Fruit fly (Drosophila melanogaster) whole organism, embryonic: ENCODE results near the gene CG15170.

ENCODE experiments used
- Aef1 ChIP-seq: fragments of 200-800 bp; sonication (Bioruptor generic); IDR thresholded peaks from 3 replicates; pipeline ENCODE4 v1.3.6; 2022; ENCODE audit warnings: missing biosample characterization, missing genetic modification characterization
- B-H1 ChIP-seq: fragments of 200-800 bp; sonication (Bioruptor generic); IDR thresholded peaks from 3 replicates; pipeline ENCODE4 v1.3.6; 2022; ENCODE audit warnings: missing biosample characterization, missing genetic modification characterization
- Bdp1 ChIP-seq: fragments of 200-800 bp; sonication (Bioruptor generic); optimal IDR thresholded peaks from 3 replicates; lab custom pipeline; 2016; ENCODE audit warnings: missing biosample characterization, missing genetic modification characterization
- Bgb ChIP-seq: fragments of 200-800 bp; sonication (Bioruptor generic); IDR thresholded peaks from 2 replicates; pipeline ENCODE4 v1.3.6; 2022; ENCODE audit warnings: missing biosample characterization, missing genetic modification characterization; ENCODE audit not compliant: partially characterized antibody
- CG10959 ChIP-seq: fragments of 200-800 bp; sonication (Bioruptor generic); IDR thresholded peaks from 2 replicates; pipeline ENCODE4 v1.3.6; 2022; ENCODE audit warnings: missing biosample characterization, missing genetic modification characterization
- CG11085 ChIP-seq: fragments of 200-800 bp; sonication (Bioruptor generic); IDR thresholded peaks from 2 replicates; pipeline ENCODE4 v1.3.6; 2022; ENCODE audit warnings: missing biosample characterization, missing genetic modification characterization
- CG12104 ChIP-seq: fragments of 200-800 bp; sonication (Bioruptor generic); optimal IDR thresholded peaks from 3 replicates; lab custom pipeline; 2016; ENCODE audit warnings: missing biosample characterization, missing genetic modification characterization
- CG14014 ChIP-seq: fragments of 200-800 bp; sonication (Bioruptor generic); IDR thresholded peaks from 2 replicates; pipeline ENCODE4 v1.3.6; 2022; ENCODE audit warnings: missing biosample characterization, missing genetic modification characterization
- CG14441 ChIP-seq: fragments of 200-800 bp; sonication (Bioruptor generic); IDR thresholded peaks from 2 replicates; pipeline ENCODE4 v1.3.6; 2022; ENCODE audit warnings: missing biosample characterization, missing genetic modification characterization
- CG14667 ChIP-seq: fragments of 200-800 bp; sonication (Bioruptor generic); IDR thresholded peaks from 2 replicates; pipeline ENCODE4 v1.3.6; 2022; ENCODE audit warnings: missing biosample characterization, missing genetic modification characterization
- CG14860 ChIP-seq: fragments of 200-800 bp; sonication (Bioruptor generic); IDR thresholded peaks from 3 replicates; pipeline ENCODE4 v1.3.6; 2022; ENCODE audit warnings: missing biosample characterization, missing genetic modification characterization; ENCODE audit not compliant: partially characterized antibody
- CG15601 ChIP-seq: fragments of 200-800 bp; sonication (Bioruptor generic); optimal IDR thresholded peaks from 3 replicates; lab custom pipeline; 2019; ENCODE audit warnings: missing biosample characterization, mild to moderate bottlenecking, missing genetic modification characterization, moderate library complexity
- CG2120 ChIP-seq: fragments of 200-800 bp; sonication (Bioruptor generic); optimal IDR thresholded peaks from 3 replicates; lab custom pipeline; 2016; ENCODE audit warnings: missing biosample characterization, missing genetic modification characterization
- CG2199 ChIP-seq: fragments of 200-800 bp; sonication (Bioruptor generic); IDR thresholded peaks from 3 replicates; pipeline ENCODE4 v1.3.6; 2022; ENCODE audit warnings: missing biosample characterization, missing genetic modification characterization
- CG2889 ChIP-seq: fragments of 200-800 bp; sonication (Bioruptor generic); IDR thresholded peaks from 3 replicates; pipeline ENCODE4 v1.3.6; 2022; ENCODE audit warnings: missing biosample characterization, missing genetic modification characterization
- CG3407 ChIP-seq: fragments of 200-800 bp; sonication (Bioruptor generic); optimal IDR thresholded peaks from 2 replicates; lab custom pipeline; 2018; ENCODE audit warnings: missing biosample characterization, mild to moderate bottlenecking, missing genetic modification characterization
- CG6175 ChIP-seq: fragments of 200-800 bp; sonication (Bioruptor generic); IDR thresholded peaks from 3 replicates; pipeline ENCODE4 v1.3.6; 2022; ENCODE audit warnings: missing biosample characterization, missing genetic modification characterization
- CG6272 ChIP-seq: fragments of 200-800 bp; sonication (Bioruptor generic); IDR thresholded peaks from 2 replicates; pipeline ENCODE4 v1.3.6; 2022; ENCODE audit warnings: missing biosample characterization, missing genetic modification characterization
- CG6813 ChIP-seq: fragments of 200-800 bp; sonication (Bioruptor generic); optimal IDR thresholded peaks from 2 replicates; lab custom pipeline; 2017; ENCODE audit warnings: missing biosample characterization, missing genetic modification characterization, mild to moderate bottlenecking, moderate library complexity, missing genetic modification reagents
- Camta ChIP-seq: fragments of 200-800 bp; sonication (Bioruptor generic); optimal IDR thresholded peaks from 2 replicates; lab custom pipeline; 2016; ENCODE audit warnings: missing biosample characterization, missing genetic modification characterization
- Dad ChIP-seq: fragments of 200-800 bp; sonication (Bioruptor generic); optimal IDR thresholded peaks from 3 replicates; lab custom pipeline; 2016; ENCODE audit warnings: missing biosample characterization, missing genetic modification characterization
- Dek ChIP-seq: fragments of 200-800 bp; sonication (Bioruptor generic); optimal IDR thresholded peaks from 3 replicates; lab custom pipeline; 2019; ENCODE audit warnings: missing biosample characterization, mild to moderate bottlenecking, missing genetic modification characterization, moderate library complexity
- Dip3 ChIP-seq: fragments of 200-800 bp; sonication (Bioruptor generic); optimal IDR thresholded peaks from 3 replicates; lab custom pipeline; 2016; ENCODE audit warnings: missing biosample characterization, missing genetic modification characterization
- Ets65A ChIP-seq: fragments of 200-800 bp; sonication (Bioruptor generic); peaks from one replicate; lab custom pipeline; 2016; ENCODE audit warnings: missing biosample characterization, missing genetic modification characterization
- Gsc ChIP-seq: fragments of 200-800 bp; sonication (Bioruptor generic); IDR thresholded peaks from 2 replicates; pipeline ENCODE4 v1.3.6; 2022; ENCODE audit warnings: missing biosample characterization, missing genetic modification characterization
- Hand ChIP-seq: fragments of 200-800 bp; sonication (Bioruptor generic); optimal IDR thresholded peaks from 2 replicates; lab custom pipeline; 2017; ENCODE audit warnings: mild to moderate bottlenecking, missing biosample characterization, missing genetic modification reagents, missing genetic modification characterization
- Hr78 ChIP-seq, 2 experiments: fragments of 200-800 bp in 1 of 2; fragments of >200 bp in 1 of 2; sonication (Bioruptor generic) in 1 of 2; optimal IDR thresholded peaks; 2 replicates each; lab custom pipeline; 2017 to 2019; ENCODE audit warnings: missing biosample characterization in 2 of 2, missing genetic modification characterization in 2 of 2, mild to moderate bottlenecking in 1 of 2, moderate library complexity in 1 of 2
- Jarid2 ChIP-seq: fragments of 200-800 bp; sonication (Bioruptor generic); optimal IDR thresholded peaks from 3 replicates; lab custom pipeline; 2017; ENCODE audit warnings: mild to moderate bottlenecking, missing biosample characterization, missing genetic modification reagents, missing genetic modification characterization
- Lhr ChIP-seq: fragments of 200-800 bp; sonication (Bioruptor generic); optimal IDR thresholded peaks from 3 replicates; lab custom pipeline; 2017; ENCODE audit warnings: mild to moderate bottlenecking, missing biosample characterization, missing genetic modification reagents, missing genetic modification characterization
- Sin3A ChIP-seq: fragments of >200 bp; optimal IDR thresholded peaks from 2 replicates; lab custom pipeline; 2018
- ara ChIP-seq: fragments of 200-800 bp; sonication (Bioruptor generic); IDR thresholded peaks from 2 replicates; pipeline ENCODE4 v1.3.6; 2022; ENCODE audit warnings: missing biosample characterization, missing genetic modification characterization
- bsh ChIP-seq, 2 experiments: fragments of 200-800 bp; sonication (Bioruptor generic); optimal IDR thresholded peaks; 2 replicates each; lab custom pipeline; 2017 to 2018; ENCODE audit warnings: mild to moderate bottlenecking in 2 of 2, missing biosample characterization in 2 of 2, missing genetic modification characterization in 2 of 2, moderate library complexity in 1 of 2
- dm ChIP-seq: fragments of 200-800 bp; sonication (Bioruptor generic); optimal IDR thresholded peaks from 3 replicates; lab custom pipeline; 2016; ENCODE audit warnings: missing biosample characterization, missing genetic modification characterization
- dpn ChIP-seq, 2 experiments: fragments of 200-800 bp; sonication (Bioruptor generic); optimal IDR thresholded peaks; 3 replicates each; lab custom pipeline; 2016; ENCODE audit warnings: missing biosample characterization in 2 of 2, missing genetic modification characterization in 2 of 2
- dysf ChIP-seq: fragments of 200-800 bp; sonication (Bioruptor generic); IDR thresholded peaks from 3 replicates; pipeline ENCODE4 v1.3.6; 2022; ENCODE audit warnings: missing biosample characterization, missing genetic modification characterization
- fd102C ChIP-seq: fragments of 200-800 bp; sonication (Bioruptor generic); optimal IDR thresholded peaks from 2 replicates; lab custom pipeline; 2018; ENCODE audit warnings: missing biosample characterization, mild to moderate bottlenecking, missing genetic modification characterization, moderate library complexity
- gem ChIP-seq: fragments of 200-800 bp; sonication (Bioruptor generic); optimal IDR thresholded peaks from 2 replicates; lab custom pipeline; 2019; ENCODE audit warnings: missing biosample characterization, mild to moderate bottlenecking, missing genetic modification characterization, moderate library complexity
- gt ChIP-seq: fragments of 200-800 bp; sonication (Bioruptor generic); IDR thresholded peaks from 2 replicates; pipeline ENCODE4 v1.3.6; 2022; ENCODE audit warnings: missing biosample characterization, missing genetic modification characterization
- h ChIP-seq: fragments of >200 bp; optimal IDR thresholded peaks from 2 replicates; lab custom pipeline; 2017
- jumu ChIP-seq: fragments of 200-800 bp; sonication (Bioruptor generic); optimal IDR thresholded peaks from 3 replicates; lab custom pipeline; 2016; ENCODE audit warnings: missing biosample characterization, missing genetic modification characterization
- maf-S ChIP-seq: fragments of 200-800 bp; sonication (Bioruptor generic); optimal IDR thresholded peaks from 2 replicates; lab custom pipeline; 2016; ENCODE audit warnings: missing biosample characterization, missing genetic modification characterization
- mirr ChIP-seq: fragments of 200-800 bp; sonication (Bioruptor generic); optimal IDR thresholded peaks from 3 replicates; lab custom pipeline; 2018; ENCODE audit warnings: missing biosample characterization, mild to moderate bottlenecking, missing genetic modification characterization
- nerfin-1 ChIP-seq: fragments of 200-800 bp; sonication (Bioruptor generic); optimal IDR thresholded peaks from 3 replicates; lab custom pipeline; 2019; ENCODE audit warnings: missing biosample characterization, mild to moderate bottlenecking, missing genetic modification characterization, moderate library complexity
- pan ChIP-seq, 4 experiments: fragments of >200 bp in 3 of 4; fragments of 200-800 bp in 1 of 4; sonication (Bioruptor generic) in 1 of 4; optimal IDR thresholded peaks in 3 of 4; IDR thresholded peaks in 1 of 4; 2 replicates each; pipeline versions ENCODE4 v1.3.6 to Lab custom; 2017 to 2022; ENCODE audit warnings: missing biosample characterization in 2 of 4, missing genetic modification characterization in 2 of 4, mixed read lengths in 1 of 4
- pb ChIP-seq: fragments of 200-800 bp; sonication (Bioruptor generic); optimal IDR thresholded peaks from 3 replicates; lab custom pipeline; 2016; ENCODE audit warnings: missing biosample characterization, missing genetic modification characterization
- repo ChIP-seq: fragments of 200-800 bp; sonication (Bioruptor generic); optimal IDR thresholded peaks from 2 replicates; lab custom pipeline; 2016; ENCODE audit warnings: missing biosample characterization, missing genetic modification characterization
- ro ChIP-seq: fragments of 200-800 bp; sonication (Bioruptor generic); IDR thresholded peaks from 2 replicates; pipeline ENCODE4 v1.3.6; 2022; ENCODE audit warnings: missing biosample characterization, missing genetic modification characterization
- sc ChIP-seq, 3 experiments: fragments of >200 bp in 2 of 3; fragments of 200-800 bp in 1 of 3; sonication (Bioruptor generic) in 1 of 3; optimal IDR thresholded peaks; 2 replicates in 2 of 3; 3 replicates in 1 of 3; lab custom pipeline; 2017; ENCODE audit warnings: mild to moderate bottlenecking in 1 of 3, missing biosample characterization in 1 of 3, missing genetic modification characterization in 1 of 3, missing genetic modification reagents in 1 of 3
- tap ChIP-seq: fragments of 200-800 bp; optimal IDR thresholded peaks from 3 replicates; lab custom pipeline; 2019; ENCODE audit warnings: missing biosample characterization, mild to moderate bottlenecking, missing genetic modification characterization, moderate library complexity
- vnd ChIP-seq: fragments of 200-800 bp; sonication (Bioruptor generic); IDR thresholded peaks from 3 replicates; pipeline ENCODE4 v1.3.6; 2022; ENCODE audit warnings: missing biosample characterization, missing genetic modification characterization; ENCODE audit not compliant: partially characterized antibody

The CG15170 gene

DNA sequence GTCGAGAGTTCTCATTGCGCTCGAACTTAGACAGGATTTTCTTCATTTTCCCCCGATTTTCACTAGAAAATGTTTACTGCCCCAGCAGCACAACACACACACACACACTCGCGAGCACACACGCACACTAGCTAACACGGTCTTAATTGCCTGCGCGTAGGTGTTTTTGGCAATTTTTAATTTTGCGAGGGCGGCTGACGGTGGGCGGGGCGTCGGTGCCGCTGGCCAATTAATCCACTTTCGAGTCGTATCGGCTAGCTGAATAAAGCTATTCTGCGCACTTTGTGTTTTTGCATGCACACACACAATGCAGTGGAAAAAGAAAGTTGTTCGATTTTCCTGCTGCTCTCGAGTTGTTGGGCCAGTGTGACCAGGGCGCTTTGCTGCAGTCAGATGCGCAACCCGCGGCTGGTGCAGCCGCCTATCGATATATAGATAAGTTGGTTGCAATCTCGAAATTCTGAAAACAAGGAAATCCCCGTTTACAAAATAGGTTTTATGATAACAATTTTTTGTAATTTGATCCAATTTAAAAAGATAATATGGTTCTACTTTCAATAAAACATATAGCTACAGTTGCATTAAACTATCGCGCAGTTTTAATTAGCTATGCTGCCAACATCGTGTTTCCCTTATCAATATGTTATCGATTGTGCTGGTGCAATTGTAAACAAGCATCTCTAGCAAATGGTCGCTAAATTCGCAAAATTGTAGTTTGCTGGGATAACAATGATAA, 21.5 kb downstream of the CG15170 start, which contains the start of the genes Nak and Tango6 (continued):
- TF ChIP-seq gem (tag; lab: Kevin White, UChicago) = peak; percentile 50
- TF ChIP-seq CG2120 (GFP tag; lab: Kevin White, UChicago) = peak; percentile 58
- TF ChIP-seq CG14441 (GFP tag; lab: Robert Waterston, UW) = no peak
- TF ChIP-seq Jarid2 (GFP tag; lab: Kevin White, UChicago) = no peak
- TF ChIP-seq maf-S = peak; percentile 0
- TF ChIP-seq CG12104 (GFP tag; lab: Kevin White, UChicago) = no peak
- TF ChIP-seq Aef1 = no peak
- TF ChIP-seq CG2889 (GFP tag; lab: Robert Waterston, UW) = no peak
- TF ChIP-seq sc (optimal IDR thresholded peaks at IDR 0.05; lab: Kevin White, UChicago) = no peak
- no peak for TF ChIP-seq sc (GFP tag; optimal IDR thresholded peaks at IDR 0.05; lab: Kevin White, UChicago)
- no peak for TF ChIP-seq CG3407
- TF ChIP-seq CG6813 (GFP tag; lab: Kevin White, UChicago) = no peak
- peak; percentile 87 for TF ChIP-seq Bgb (GFP tag; lab: Robert Waterston, UW)
- no peak for TF ChIP-seq ara (GFP tag; lab: Robert Waterston, UW)
- no peak for TF ChIP-seq B-H1 (GFP tag; lab: Robert Waterston, UW)
- TF ChIP-seq CG11085 (GFP tag; lab: Robert Waterston, UW) = no peak
- no peak for TF ChIP-seq tap (tag; lab: Kevin White, UChicago)
- peak; percentile 55 for TF ChIP-seq dm (GFP tag; lab: Kevin White, UChicago)
- no peak for TF ChIP-seq CG14014
- TF ChIP-seq CG6175 (GFP tag; lab: Robert Waterston, UW) = no peak
- peak; percentile 40 for TF ChIP-seq Camta
- peak; percentile 96 for TF ChIP-seq vnd
- TF ChIP-seq CG2199 (GFP tag; lab: Robert Waterston, UW) = no peak
- TF ChIP-seq dpn (GFP tag; optimal IDR thresholded peaks at IDR 0.05; lab: Kevin White, UChicago) = peak; percentile 10 to 34
- TF ChIP-seq jumu = no peak
- TF ChIP-seq ro (GFP tag; lab: Robert Waterston, UW) = no peak
- no peak for TF ChIP-seq repo
- no peak for TF ChIP-seq fd102C (GFP tag; lab: Kevin White, UChicago)
- TF ChIP-seq Sin3A (lab: Kevin White, UChicago) = peak; percentile 99
- TF ChIP-seq Hand = no peak
- peak; percentile 61 for TF ChIP-seq Ets65A (GFP tag; lab: Kevin White, UChicago)
- no peak for TF ChIP-seq CG14667
- peak; percentile 12 for TF ChIP-seq Bdp1 (GFP tag; lab: Kevin White, UChicago)
- no peak for TF ChIP-seq pan (optimal IDR thresholded peaks at IDR 0.05; lab: Kevin White, UChicago)
- no peak for TF ChIP-seq pan (GFP tag; optimal IDR thresholded peaks at IDR 0.05 in 1 of 2, IDR thresholded peaks at IDR 0.05 in 1 of 2)
- 0 out of 2 replicates have a peak, but pooled peaks have one; percentile 21 for TF ChIP-seq CG6272
- TF ChIP-seq Dek (tag; lab: Kevin White, UChicago) = no peak
- peak; percentile 95 for TF ChIP-seq CG14860
- no peak for TF ChIP-seq CG10959 (GFP tag; lab: Robert Waterston, UW)
- peak; percentile 50 for TF ChIP-seq CG15601
- TF ChIP-seq Dad = peak; percentile 8
- TF ChIP-seq nerfin-1 (tag; lab: Kevin White, UChicago) = peak; percentile 4
- TF ChIP-seq bsh (GFP tag; optimal IDR thresholded peaks at IDR 0.05; lab: Kevin White, UChicago) = no peak
- no peak for TF ChIP-seq dysf (GFP tag; lab: Robert Waterston, UW)
- peak; percentile 61 for TF ChIP-seq Lhr (GFP tag; lab: Kevin White, UChicago)
- no peak for TF ChIP-seq gt (GFP tag; lab: Robert Waterston, UW)
- peak; percentile 39 for TF ChIP-seq Dip3 (GFP tag; lab: Kevin White, UChicago)
- TF ChIP-seq Hr78 (GFP tag; optimal IDR thresholded peaks at IDR 0.05; lab: Kevin White, UChicago) = no peak
- no peak for TF ChIP-seq h (lab: Kevin White, UChicago)
- TF ChIP-seq Gsc (GFP tag; lab: Robert Waterston, UW) = no peak
- TF ChIP-seq pb (GFP tag; lab: Kevin White, UChicago) = peak; percentile 25
- TF ChIP-seq mirr (GFP tag; lab: Kevin White, UChicago) = no peak
